Fruit fly (Drosophila melanogaster) whole organism, embryonic: ENCODE measurements around the gene CG5500.

Source experiments
- BtbVII ChIP-seq: fragments of 200-800 bp; sonication (Bioruptor generic); optimal IDR thresholded peaks from 3 replicates; lab custom pipeline; 2017; ENCODE audit warnings: missing biosample characterization, mild to moderate bottlenecking, missing genetic modification characterization
- CG10979 ChIP-seq: fragments of 200-800 bp; sonication (Bioruptor generic); optimal IDR thresholded peaks from 2 replicates; lab custom pipeline; 2018; ENCODE audit warnings: missing biosample characterization, mild to moderate bottlenecking, missing genetic modification characterization, moderate library complexity
- CG12155 ChIP-seq: fragments of 200-800 bp; sonication (Bioruptor generic); optimal IDR thresholded peaks from 3 replicates; lab custom pipeline; 2016; ENCODE audit warnings: missing biosample characterization, missing genetic modification characterization
- CG15696 ChIP-seq: fragments of 200-800 bp; sonication (Bioruptor generic); optimal IDR thresholded peaks from 2 replicates; lab custom pipeline; 2019; ENCODE audit warnings: missing biosample characterization, mild to moderate bottlenecking, missing genetic modification characterization, moderate library complexity
- CG18011 ChIP-seq: fragments of 200-800 bp; sonication (Bioruptor generic); optimal IDR thresholded peaks from 2 replicates; lab custom pipeline; 2017; ENCODE audit warnings: missing biosample characterization, missing genetic modification characterization, mild to moderate bottlenecking, moderate library complexity, missing genotype
- CG18262 ChIP-seq: fragments of 200-800 bp; optimal IDR thresholded peaks from 3 replicates; lab custom pipeline; 2019; ENCODE audit warnings: missing biosample characterization, mild to moderate bottlenecking, missing genetic modification characterization, moderate library complexity
- CG18599 ChIP-seq: fragments of 200-800 bp; sonication (Bioruptor generic); optimal IDR thresholded peaks from 3 replicates; lab custom pipeline; 2017; ENCODE audit warnings: missing biosample characterization, missing genetic modification characterization, mild to moderate bottlenecking, moderate library complexity, missing genetic modification reagents
- CG30020 ChIP-seq: fragments of 200-800 bp; optimal IDR thresholded peaks from 2 replicates; lab custom pipeline; 2019; ENCODE audit warnings: missing biosample characterization, mild to moderate bottlenecking, missing genetic modification characterization, moderate library complexity
- CG3281 ChIP-seq: fragments of 200-800 bp; sonication (Bioruptor generic); optimal IDR thresholded peaks from 3 replicates; lab custom pipeline; 2017; ENCODE audit warnings: missing biosample characterization, mild to moderate bottlenecking, missing genetic modification characterization
- CG4707 ChIP-seq: fragments of 200-800 bp; sonication (Bioruptor generic); optimal IDR thresholded peaks from 2 replicates; lab custom pipeline; 2018; ENCODE audit warnings: missing biosample characterization, mild to moderate bottlenecking, missing genetic modification characterization, moderate library complexity
- CG4730 ChIP-seq: fragments of 200-800 bp; sonication (Bioruptor generic); IDR thresholded peaks from 2 replicates; pipeline ENCODE4 v1.3.6; 2022; ENCODE audit warnings: missing biosample characterization, missing genetic modification characterization
- CG5245 ChIP-seq: fragments of 200-800 bp; sonication (Bioruptor generic); optimal IDR thresholded peaks from 3 replicates; lab custom pipeline; 2016; ENCODE audit warnings: missing biosample characterization, missing genetic modification characterization
- CG6654 ChIP-seq: fragments of 200-800 bp; sonication (Bioruptor generic); optimal IDR thresholded peaks from 2 replicates; lab custom pipeline; 2017; ENCODE audit warnings: missing biosample characterization, mild to moderate bottlenecking, missing genetic modification characterization
- CG6813 ChIP-seq: fragments of 200-800 bp; sonication (Bioruptor generic); optimal IDR thresholded peaks from 2 replicates; lab custom pipeline; 2017; ENCODE audit warnings: missing biosample characterization, missing genetic modification characterization, mild to moderate bottlenecking, moderate library complexity, missing genetic modification reagents
- Dek ChIP-seq: fragments of 200-800 bp; sonication (Bioruptor generic); optimal IDR thresholded peaks from 3 replicates; lab custom pipeline; 2019; ENCODE audit warnings: missing biosample characterization, mild to moderate bottlenecking, missing genetic modification characterization, moderate library complexity
- HHEX ChIP-seq: fragments of 200-800 bp; sonication (Bioruptor generic); optimal IDR thresholded peaks from 3 replicates; lab custom pipeline; 2017; ENCODE audit warnings: missing biosample characterization, mild to moderate bottlenecking, missing genetic modification characterization, missing genetic modification reagents
- HLH54F ChIP-seq: fragments of 200-800 bp; sonication (Bioruptor generic); optimal IDR thresholded peaks from 3 replicates; lab custom pipeline; 2016; ENCODE audit warnings: missing biosample characterization, missing genetic modification characterization
- Hmr ChIP-seq: fragments of 200-800 bp; sonication (Bioruptor generic); optimal IDR thresholded peaks from 3 replicates; lab custom pipeline; 2017; ENCODE audit warnings: mild to moderate bottlenecking, missing biosample characterization, missing genetic modification reagents, missing genetic modification characterization
- Hr3 ChIP-seq: fragments of 200-800 bp; sonication (Bioruptor generic); optimal IDR thresholded peaks from 3 replicates; lab custom pipeline; 2016; ENCODE audit warnings: missing biosample characterization, missing genetic modification characterization
- Jarid2 ChIP-seq: fragments of 200-800 bp; sonication (Bioruptor generic); optimal IDR thresholded peaks from 3 replicates; lab custom pipeline; 2017; ENCODE audit warnings: mild to moderate bottlenecking, missing biosample characterization, missing genetic modification reagents, missing genetic modification characterization
- Lim3 ChIP-seq: fragments of 200-800 bp; sonication (Bioruptor generic); IDR thresholded peaks from 2 replicates; pipeline ENCODE4 v1.3.6; 2022; ENCODE audit warnings: missing biosample characterization, missing genetic modification characterization
- MESR4 ChIP-seq: fragments of 200-800 bp; sonication (Bioruptor generic); optimal IDR thresholded peaks from 2 replicates; lab custom pipeline; 2018; ENCODE audit warnings: missing biosample characterization, mild to moderate bottlenecking, missing genetic modification characterization, moderate library complexity
- Mrtf ChIP-seq: fragments of 200-800 bp; sonication (Bioruptor generic); IDR thresholded peaks from 3 replicates; pipeline ENCODE4 v1.3.6; 2022; ENCODE audit warnings: missing biosample characterization, missing genetic modification characterization
- NK7.1 ChIP-seq: fragments of 200-800 bp; sonication (Bioruptor generic); optimal IDR thresholded peaks from 3 replicates; lab custom pipeline; 2016; ENCODE audit warnings: missing biosample characterization, missing genetic modification characterization
- Oli ChIP-seq: fragments of 200-800 bp; sonication (Bioruptor generic); optimal IDR thresholded peaks from 2 replicates; lab custom pipeline; 2018; ENCODE audit warnings: missing biosample characterization, mild to moderate bottlenecking, missing genetic modification characterization, moderate library complexity
- Spps ChIP-seq: fragments of 200-800 bp; sonication (Bioruptor generic); optimal IDR thresholded peaks from 2 replicates; lab custom pipeline; 2018; ENCODE audit warnings: missing biosample characterization, mild to moderate bottlenecking, missing genetic modification characterization
- Sry-δ ChIP-seq: fragments of 200-800 bp; sonication (Bioruptor generic); optimal IDR thresholded peaks from 2 replicates; lab custom pipeline; 2016; ENCODE audit warnings: missing biosample characterization, missing genetic modification characterization
- bbx ChIP-seq: fragments of 200-800 bp; sonication (Bioruptor generic); IDR thresholded peaks from 2 replicates; pipeline ENCODE4 v1.3.6; 2022; ENCODE audit warnings: missing biosample characterization, missing genetic modification characterization; ENCODE audit not compliant: partially characterized antibody
- ci ChIP-seq: fragments of 200-800 bp; sonication (Bioruptor generic); IDR thresholded peaks from 3 replicates; pipeline ENCODE4 v1.3.6; 2022; ENCODE audit warnings: missing biosample characterization, missing genetic modification characterization
- dpn ChIP-seq, 2 experiments: fragments of 200-800 bp; sonication (Bioruptor generic); optimal IDR thresholded peaks; 3 replicates each; lab custom pipeline; 2016; ENCODE audit warnings: missing biosample characterization in 2 of 2, missing genetic modification characterization in 2 of 2
- gem ChIP-seq: fragments of 200-800 bp; sonication (Bioruptor generic); optimal IDR thresholded peaks from 2 replicates; lab custom pipeline; 2019; ENCODE audit warnings: missing biosample characterization, mild to moderate bottlenecking, missing genetic modification characterization, moderate library complexity
- hbn ChIP-seq: fragments of 200-800 bp; sonication (Bioruptor generic); IDR thresholded peaks from 2 replicates; pipeline ENCODE4 v1.3.6; 2022; ENCODE audit warnings: missing biosample characterization, missing genetic modification characterization; ENCODE audit not compliant: partially characterized antibody
- her ChIP-seq: fragments of 200-800 bp; sonication (Bioruptor generic); optimal IDR thresholded peaks from 2 replicates; lab custom pipeline; 2016; ENCODE audit warnings: missing biosample characterization, missing genetic modification characterization
- hkb ChIP-seq, 2 experiments: fragments of 200-800 bp in 1 of 2; fragments of >200 bp in 1 of 2; sonication (Bioruptor generic) in 1 of 2; IDR thresholded peaks in 1 of 2; optimal IDR thresholded peaks in 1 of 2; 2 replicates each; pipeline versions ENCODE4 v1.3.6 to Lab custom; 2017 to 2022; ENCODE audit warnings: missing biosample characterization in 1 of 2, missing genetic modification characterization in 1 of 2
- ind ChIP-seq: fragments of 200-800 bp; sonication (Bioruptor generic); optimal IDR thresholded peaks from 3 replicates; lab custom pipeline; 2016; ENCODE audit warnings: missing biosample characterization, missing genetic modification characterization
- jigr1 ChIP-seq: fragments of 200-800 bp; sonication (Bioruptor generic); IDR thresholded peaks from 3 replicates; pipeline ENCODE4 v1.3.6; 2022; ENCODE audit warnings: missing biosample characterization, missing genetic modification characterization
- klu ChIP-seq: fragments of 200-800 bp; sonication (Bioruptor generic); IDR thresholded peaks from 2 replicates; pipeline ENCODE4 v1.3.6; 2022; ENCODE audit warnings: missing biosample characterization, missing genetic modification characterization
- kni ChIP-seq: fragments of 200-800 bp; sonication (Bioruptor generic); optimal IDR thresholded peaks from 3 replicates; lab custom pipeline; 2017; ENCODE audit warnings: mild to moderate bottlenecking, missing biosample characterization, missing genetic modification reagents, missing genetic modification characterization
- lbe ChIP-seq: fragments of 200-800 bp; sonication (Bioruptor generic); optimal IDR thresholded peaks from 2 replicates; lab custom pipeline; 2016; ENCODE audit warnings: missing biosample characterization, mild to moderate bottlenecking, missing genetic modification characterization
- peb ChIP-seq: fragments of 200-800 bp; sonication (Bioruptor generic); IDR thresholded peaks from 2 replicates; pipeline ENCODE4 v1.3.6; 2022; ENCODE audit warnings: missing biosample characterization, missing genetic modification characterization
- pita ChIP-seq: fragments of 200-800 bp; sonication (Bioruptor generic); optimal IDR thresholded peaks from 2 replicates; lab custom pipeline; 2017; ENCODE audit warnings: missing biosample characterization, mild to moderate bottlenecking, missing genetic modification characterization
- pros ChIP-seq: fragments of 200-800 bp; sonication (Bioruptor generic); optimal IDR thresholded peaks from 3 replicates; lab custom pipeline; 2019; ENCODE audit warnings: missing biosample characterization, mild to moderate bottlenecking, missing genetic modification characterization, moderate library complexity
- psq ChIP-seq: fragments of 200-800 bp; sonication (Bioruptor generic); optimal IDR thresholded peaks from 2 replicates; lab custom pipeline; 2017; ENCODE audit warnings: missing biosample characterization, missing genetic modification characterization
- sens ChIP-seq: fragments of 200-800 bp; sonication (Bioruptor generic); peaks from one replicate; lab custom pipeline; 2016; ENCODE audit warnings: missing biosample characterization, missing genetic modification characterization
- sim ChIP-seq: fragments of 200-800 bp; sonication (Bioruptor generic); IDR thresholded peaks from 2 replicates; pipeline ENCODE4 v1.3.6; 2022; ENCODE audit warnings: missing biosample characterization, missing genetic modification characterization
- sr ChIP-seq: fragments of 200-800 bp; sonication (Bioruptor generic); IDR thresholded peaks from 3 replicates; pipeline ENCODE4 v1.3.6; 2022; ENCODE audit warnings: missing biosample characterization, missing genetic modification characterization
- tio ChIP-seq: fragments of 200-800 bp; sonication (Bioruptor generic); optimal IDR thresholded peaks from 2 replicates; lab custom pipeline; 2017; ENCODE audit warnings: missing biosample characterization, missing genetic modification characterization, inconsistent platforms
- twi ChIP-seq: fragments of 200-800 bp; optimal IDR thresholded peaks from 2 replicates; lab custom pipeline; 2019; ENCODE audit warnings: missing biosample characterization, mild to moderate bottlenecking, missing genetic modification characterization, moderate library complexity
- vvl ChIP-seq: fragments of 200-800 bp; sonication (Bioruptor generic); IDR thresholded peaks from 2 replicates; pipeline ENCODE4 v1.3.6; 2022; ENCODE audit warnings: missing biosample characterization, missing genetic modification characterization
- zen2 ChIP-seq: fragments of 200-800 bp; sonication (Bioruptor generic); IDR thresholded peaks from 3 replicates; pipeline ENCODE4 v1.3.6; 2022; ENCODE audit warnings: missing biosample characterization, missing genetic modification characterization; ENCODE audit not compliant: partially characterized antibody

Gene CG5500

dm6 chr3R:26923830-26924333, 47.5 kb downstream of the CG5500 start (continued):
- TF ChIP-seq Spps (tag; lab: Kevin White, UChicago) (no peak), ind (GFP tag; lab: Kevin White, UChicago) (peak; percentile 35), Hr3 (GFP tag; lab: Kevin White, UChicago) (no peak), pita (GFP tag; lab: Kevin White, UChicago) (no peak), klu (GFP tag; lab: Robert Waterston, UW) (no peak), sr (GFP tag; lab: Robert Waterston, UW) (peak; percentile 51; the same call in 2 of the 3 replicates), CG12155 (GFP tag; lab: Kevin White, UChicago) (no peak), kni (GFP tag; lab: Kevin White, UChicago) (no peak), CG3281 (GFP tag; lab: Kevin White, UChicago) (peak; percentile 59), NK7.1 (GFP tag; lab: Kevin White, UChicago) (peak; percentile 43), pros (no peak), bbx (GFP tag; lab: Robert Waterston, UW) (no peak), zen2 (GFP tag; lab: Robert Waterston, UW) (no peak), vvl (GFP tag; lab: Robert Waterston, UW) (peak; percentile 68), Oli (peak; percentile 8), Hmr (peak; percentile 61), Sry-δ (no peak), CG15696 (tag; lab: Kevin White, UChicago) (peak; percentile 33), CG6813 (GFP tag; lab: Kevin White, UChicago) (peak; percentile 76), CG6654 (GFP tag; lab: Kevin White, UChicago) (no peak), Dek (tag; lab: Kevin White, UChicago) (peak; percentile 1), gem (tag; lab: Kevin White, UChicago) (peak; percentile 73), Jarid2 (GFP tag; lab: Kevin White, UChicago) (peak; percentile 55), MESR4 (no peak), sim (GFP tag; lab: Robert Waterston, UW) (peak; percentile 51; the same call in 1 of the 2 replicates), CG4707 (GFP tag; lab: Kevin White, UChicago) (no peak), lbe (GFP tag; lab: Kevin White, UChicago) (peak; percentile 44), hbn (GFP tag; lab: Robert Waterston, UW) (no peak), psq (GFP tag; lab: Kevin White, UChicago) (no peak), jigr1 (GFP tag; lab: Robert Waterston, UW) (no peak), sens (peak; percentile 85), CG18599 (GFP tag; lab: Kevin White, UChicago) (peak; percentile 27), ci (GFP tag; lab: Robert Waterston, UW) (0 out of 3 replicates have a peak, but pooled peaks have one; percentile 36), CG5245 (GFP tag; lab: Kevin White, UChicago) (no peak), dpn (GFP tag; optimal IDR thresholded peaks at IDR 0.05; lab: Kevin White, UChicago) (peak in 1 of 2 experiments; percentile 2), HHEX (GFP tag; lab: Kevin White, UChicago) (peak; percentile 69), tio (peak; percentile 10), CG10979 (tag; lab: Kevin White, UChicago) (peak; percentile 48), HLH54F (GFP tag; lab: Kevin White, UChicago) (no peak), CG18262 (tag; lab: Kevin White, UChicago) (peak; percentile 63), CG30020 (tag; lab: Kevin White, UChicago) (no peak), CG18011 (no peak), CG4730 (GFP tag; lab: Robert Waterston, UW) (no peak), twi (tag; lab: Kevin White, UChicago) (no peak), Lim3 (GFP tag; lab: Robert Waterston, UW) (no peak), hkb (optimal IDR thresholded peaks at IDR 0.05; lab: Kevin White, UChicago) (no peak), hkb (GFP tag; IDR thresholded peaks at IDR 0.05; lab: Robert Waterston, UW) (peak; percentile 57; the same call in 1 of the 2 replicates), her (no peak), BtbVII (GFP tag; lab: Kevin White, UChicago) (peak; percentile 77), Mrtf (no peak), peb (GFP tag; lab: Robert Waterston, UW) (no peak)
